Fruit fly (Drosophila melanogaster): ENCODE results near the gene CG3631.

dm6 chr3R:14873345-14873744 lies 5.9 kb upstream of the CG3631 start:
- TF ChIP-seq CG6175 (GFP tag; IDR thresholded peaks at IDR 0.05) (no peak), unpg (GFP tag; optimal IDR thresholded peaks at IDR 0.05) (no peak), CG8765 (GFP tag; IDR thresholded peaks at IDR 0.05) (no peak), Kr (GFP tag; optimal IDR thresholded peaks at IDR 0.05) (no peak), CG16813 (GFP tag; IDR thresholded peaks at IDR 0.05; ENCODE audit: partially characterized antibody) (no peak), CG2712 (tag; optimal IDR thresholded peaks at IDR 0.05) (no peak), Scr (GFP tag; IDR thresholded peaks at IDR 0.05; ENCODE audit: partially characterized antibody) (no peak), CG8944 (GFP tag; optimal IDR thresholded peaks at IDR 0.05) (no peak), luna (GFP tag; optimal IDR thresholded peaks at IDR 0.05) (no peak)
